Fruit fly (Drosophila melanogaster) whole organism, embryonic: Measurements from ENCODE around the gene elB.

Source experiments
- CG10267 ChIP-seq: fragments of 200-800 bp; sonication (Bioruptor generic); optimal IDR thresholded peaks from 2 replicates; lab custom pipeline; 2018; ENCODE audit warnings: missing biosample characterization, mild to moderate bottlenecking, missing genetic modification characterization, moderate library complexity
- CG14710 ChIP-seq: fragments of 200-800 bp; sonication (Bioruptor generic); optimal IDR thresholded peaks from 3 replicates; lab custom pipeline; 2019; ENCODE audit warnings: missing biosample characterization, mild to moderate bottlenecking, missing genetic modification characterization, moderate library complexity
- CG16779 ChIP-seq: fragments of 200-800 bp; sonication (Bioruptor generic); IDR thresholded peaks from 2 replicates; pipeline ENCODE4 v1.3.6; 2022; ENCODE audit warnings: missing biosample characterization, missing genetic modification characterization
- CG17912 ChIP-seq: fragments of 200-800 bp; sonication (Bioruptor generic); optimal IDR thresholded peaks from 2 replicates; lab custom pipeline; 2018; ENCODE audit warnings: missing biosample characterization, mild to moderate bottlenecking, missing genetic modification characterization
- CG6254 ChIP-seq: fragments of 200-800 bp; sonication (Bioruptor generic); optimal IDR thresholded peaks from 3 replicates; lab custom pipeline; 2017; ENCODE audit warnings: mild to moderate bottlenecking, missing biosample characterization, missing genetic modification reagents, missing genetic modification characterization
- CG6854 ChIP-seq: fragments of 200-800 bp; sonication (Bioruptor generic); optimal IDR thresholded peaks from 3 replicates; lab custom pipeline; 2017; ENCODE audit warnings: missing biosample characterization, mild to moderate bottlenecking, missing genetic modification characterization
- CG7987 ChIP-seq: fragments of 200-800 bp; sonication (Bioruptor generic); optimal IDR thresholded peaks from 2 replicates; lab custom pipeline; 2018; ENCODE audit warnings: missing biosample characterization, mild to moderate bottlenecking, missing genetic modification characterization, moderate library complexity
- CG9437 ChIP-seq: fragments of 200-800 bp; sonication (Bioruptor generic); optimal IDR thresholded peaks from 2 replicates; lab custom pipeline; 2018; ENCODE audit warnings: missing biosample characterization, mild to moderate bottlenecking, missing genetic modification characterization
- Mrtf ChIP-seq: fragments of 200-800 bp; sonication (Bioruptor generic); IDR thresholded peaks from 3 replicates; pipeline ENCODE4 v1.3.6; 2022; ENCODE audit warnings: missing biosample characterization, missing genetic modification characterization
- Ssrp ChIP-seq: fragments of 200-800 bp; sonication (Bioruptor generic); optimal IDR thresholded peaks from 2 replicates; lab custom pipeline; 2018; ENCODE audit warnings: missing biosample characterization, mild to moderate bottlenecking, missing genetic modification characterization, moderate library complexity
- caup ChIP-seq: fragments of 200-800 bp; sonication (Bioruptor generic); optimal IDR thresholded peaks from 3 replicates; lab custom pipeline; 2017; ENCODE audit warnings: missing biosample characterization, mild to moderate bottlenecking, missing genetic modification characterization, moderate library complexity; ENCODE audit not compliant: severe bottlenecking
- zen2 ChIP-seq: fragments of 200-800 bp; sonication (Bioruptor generic); IDR thresholded peaks from 3 replicates; pipeline ENCODE4 v1.3.6; 2022; ENCODE audit warnings: missing biosample characterization, missing genetic modification characterization; ENCODE audit not compliant: partially characterized antibody

dm6 chr2L:14435866-14436626 is 26.7 kb upstream of the elB start:
- TF ChIP-seq CG6854: no peak
- no peak for TF ChIP-seq caup (GFP tag; lab: Kevin White, UChicago)
- no peak for TF ChIP-seq Ssrp (tag; lab: Kevin White, UChicago)
- TF ChIP-seq CG9437: no peak
- TF ChIP-seq CG17912 (GFP tag; lab: Kevin White, UChicago): no peak
- no peak for TF ChIP-seq zen2 (GFP tag; lab: Robert Waterston, UW)
- TF ChIP-seq CG6254 (GFP tag; lab: Kevin White, UChicago): no peak
- no peak for TF ChIP-seq Mrtf (GFP tag; lab: Robert Waterston, UW)
- TF ChIP-seq CG14710 (tag; lab: Kevin White, UChicago): no peak
- no peak for TF ChIP-seq CG7987
- TF ChIP-seq CG10267 (tag; lab: Kevin White, UChicago): no peak
- no peak for TF ChIP-seq CG16779 (GFP tag; lab: Robert Waterston, UW)
